Fruit fly (Drosophila melanogaster): ENCODE measurements around the gene CG13358.
A peak's percentile ranks its signal among the peaks of the same experiment; 100 is the strongest.

Gene CG13358

DNA sequence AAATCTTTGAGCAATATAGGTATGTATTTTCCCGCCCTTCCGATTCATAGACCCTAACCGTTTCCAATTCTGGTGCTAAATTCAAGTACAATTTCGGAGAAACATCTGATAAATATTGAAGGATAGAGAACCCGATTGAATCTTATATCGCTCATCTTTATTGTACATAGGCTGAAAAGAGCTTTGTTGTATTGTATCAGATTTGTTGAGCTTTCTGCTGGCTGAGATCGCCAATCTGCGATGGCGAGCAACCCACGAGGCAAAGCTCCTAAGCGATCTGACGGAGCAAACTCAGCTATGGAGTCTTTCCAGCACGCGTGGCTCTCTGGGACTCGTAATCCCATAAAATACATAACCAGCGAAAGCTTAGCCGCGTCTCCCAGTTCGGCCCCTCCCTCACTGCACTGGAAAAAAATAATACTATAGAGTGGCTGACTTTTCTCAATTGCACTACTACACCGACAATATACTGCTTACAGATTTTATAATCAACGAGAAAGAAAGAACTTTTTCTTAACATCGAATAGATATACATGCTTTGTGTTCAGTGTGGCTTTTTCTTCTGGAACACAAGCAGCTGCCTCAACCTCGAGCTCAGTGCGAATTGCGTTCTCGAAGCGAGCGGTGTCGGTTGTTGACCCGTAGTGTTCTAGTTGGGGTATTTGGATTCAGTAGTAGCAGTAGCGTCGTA is 48.9 kb downstream of the CG13358 start (continued):
- peak; percentile 87 for TF ChIP-seq CG14014 (GFP tag; IDR thresholded peaks at IDR 0.05)
- peak; percentile 59 for TF ChIP-seq fd96Cb (tag; optimal IDR thresholded peaks at IDR 0.05)
- TF ChIP-seq zfh1 (GFP tag; IDR thresholded peaks at IDR 0.05), result peak; percentile 86
- TF ChIP-seq CG1024 (GFP tag; IDR thresholded peaks at IDR 0.05), result peak; percentile 71; the same call in 1 of the 2 replicates
- TF ChIP-seq CG12769 (tag; optimal IDR thresholded peaks at IDR 0.05), result peak; percentile 98
- TF ChIP-seq CG30020 (tag; optimal IDR thresholded peaks at IDR 0.05), result no peak
- TF ChIP-seq CG14710 (tag; optimal IDR thresholded peaks at IDR 0.05), result peak; percentile 35
- peak; percentile 92 for TF ChIP-seq sob (GFP tag; IDR thresholded peaks at IDR 0.05)
- TF ChIP-seq CG16815 (GFP tag; optimal IDR thresholded peaks at IDR 0.05), result peak; percentile 67
- no peak for TF ChIP-seq sqz (GFP tag; optimal IDR thresholded peaks at IDR 0.05)
- peak; percentile 16 for TF ChIP-seq CG8290 (GFP tag; optimal IDR thresholded peaks at IDR 0.05)
- peak in 1 of 2 experiments; percentile 89 for TF ChIP-seq CG8290 (tag; optimal IDR thresholded peaks at IDR 0.05)
- TF ChIP-seq dysf (GFP tag; IDR thresholded peaks at IDR 0.05), result peak; percentile 90
- peak; percentile 78 for TF ChIP-seq CG11504 (tag; optimal IDR thresholded peaks at IDR 0.05)
- TF ChIP-seq Jarid2 (GFP tag; optimal IDR thresholded peaks at IDR 0.05), result peak; percentile 14
- no peak for TF ChIP-seq Hr39 (optimal IDR thresholded peaks at IDR 0.05)
- peak; percentile 74 for TF ChIP-seq tap (tag; optimal IDR thresholded peaks at IDR 0.05)
- peak; percentile 96 for TF ChIP-seq slbo (GFP tag; IDR thresholded peaks at IDR 0.05)
- TF ChIP-seq CG6175 (GFP tag; IDR thresholded peaks at IDR 0.05), result peak; percentile 89
- TF ChIP-seq CG3281 (GFP tag; optimal IDR thresholded peaks at IDR 0.05), result peak; percentile 92
- TF ChIP-seq Hr78 (GFP tag; optimal IDR thresholded peaks at IDR 0.05), result peak in 1 of 2 experiments; percentile 11
- peak; percentile 87 for TF ChIP-seq CHES-1-like (GFP tag; optimal IDR thresholded peaks at IDR 0.05)
- peak; percentile 56 for TF ChIP-seq CG10274 (GFP tag; optimal IDR thresholded peaks at IDR 0.05)
- TF ChIP-seq Dbx (GFP tag; IDR thresholded peaks at IDR 0.05), result peak; percentile 96
- TF ChIP-seq Fer2 (tag; optimal IDR thresholded peaks at IDR 0.05), result peak; percentile 55
- peak; percentile 85 for TF ChIP-seq fu2 (GFP tag; optimal IDR thresholded peaks at IDR 0.05)
- peak; percentile 34 for TF ChIP-seq Hmx (GFP tag; optimal IDR thresholded peaks at IDR 0.05)
- peak; percentile 75 for TF ChIP-seq CG9609 (GFP tag; optimal IDR thresholded peaks at IDR 0.05)
- TF ChIP-seq CG3726 (GFP tag; IDR thresholded peaks at IDR 0.05), result 0 out of 3 replicates have a peak, but pooled peaks have one; percentile 61
- TF ChIP-seq CG18764 (GFP tag; optimal IDR thresholded peaks at IDR 0.05), result peak; percentile 41
- peak; percentile 90 for TF ChIP-seq wdn (GFP tag; IDR thresholded peaks at IDR 0.05)
- TF ChIP-seq CG17829 (tag; optimal IDR thresholded peaks at IDR 0.05), result peak; percentile 73
- no peak for TF ChIP-seq CG33557 (GFP tag; optimal IDR thresholded peaks at IDR 0.05)
- TF ChIP-seq pan (optimal IDR thresholded peaks at IDR 0.05), result no peak
- peak in 1 of 2 experiments; percentile 89 for TF ChIP-seq pan (GFP tag; optimal IDR thresholded peaks at IDR 0.05 in 1 of 2, IDR thresholded peaks at IDR 0.05 in 1 of 2)
- TF ChIP-seq vnd (GFP tag; IDR thresholded peaks at IDR 0.05; ENCODE audit: partially characterized antibody), result no peak
- TF ChIP-seq gfzf (GFP tag; optimal IDR thresholded peaks at IDR 0.05), result no peak
- peak; percentile 68 for TF ChIP-seq CG16863 (GFP tag; optimal IDR thresholded peaks at IDR 0.05)
- no peak for TF ChIP-seq fru (optimal IDR thresholded peaks at IDR 0.05)
- TF ChIP-seq hth (optimal IDR thresholded peaks at IDR 0.05), result no peak
- TF ChIP-seq her (GFP tag; optimal IDR thresholded peaks at IDR 0.05), result peak; percentile 89
- peak; percentile 68 for TF ChIP-seq CG5245 (GFP tag; optimal IDR thresholded peaks at IDR 0.05)
- TF ChIP-seq zen (tag; optimal IDR thresholded peaks at IDR 0.05), result peak; percentile 12
- TF ChIP-seq Myb (GFP tag; optimal IDR thresholded peaks at IDR 0.05), result peak; percentile 75
- TF ChIP-seq toy (GFP tag; IDR thresholded peaks at IDR 0.05), result peak; percentile 83
- TF ChIP-seq HLH4C (GFP tag; IDR thresholded peaks at IDR 0.05; ENCODE audit: partially characterized antibody), result no peak
- peak; percentile 78 for TF ChIP-seq pnt (GFP tag; optimal IDR thresholded peaks at IDR 0.05)
- peak; percentile 95 for TF ChIP-seq CG11456 (GFP tag; IDR thresholded peaks at IDR 0.05)
- peak; percentile 47 for TF ChIP-seq CG17802 (tag; optimal IDR thresholded peaks at IDR 0.05)
- peak; percentile 79 for TF ChIP-seq schlank (tag; optimal IDR thresholded peaks at IDR 0.05)
- no peak for TF ChIP-seq Kr (GFP tag; optimal IDR thresholded peaks at IDR 0.05)

Data from whole organism, embryonic.